Fruit fly (Drosophila melanogaster): ENCODE results near the gene CG10877.

CG10877 gene

DNA sequence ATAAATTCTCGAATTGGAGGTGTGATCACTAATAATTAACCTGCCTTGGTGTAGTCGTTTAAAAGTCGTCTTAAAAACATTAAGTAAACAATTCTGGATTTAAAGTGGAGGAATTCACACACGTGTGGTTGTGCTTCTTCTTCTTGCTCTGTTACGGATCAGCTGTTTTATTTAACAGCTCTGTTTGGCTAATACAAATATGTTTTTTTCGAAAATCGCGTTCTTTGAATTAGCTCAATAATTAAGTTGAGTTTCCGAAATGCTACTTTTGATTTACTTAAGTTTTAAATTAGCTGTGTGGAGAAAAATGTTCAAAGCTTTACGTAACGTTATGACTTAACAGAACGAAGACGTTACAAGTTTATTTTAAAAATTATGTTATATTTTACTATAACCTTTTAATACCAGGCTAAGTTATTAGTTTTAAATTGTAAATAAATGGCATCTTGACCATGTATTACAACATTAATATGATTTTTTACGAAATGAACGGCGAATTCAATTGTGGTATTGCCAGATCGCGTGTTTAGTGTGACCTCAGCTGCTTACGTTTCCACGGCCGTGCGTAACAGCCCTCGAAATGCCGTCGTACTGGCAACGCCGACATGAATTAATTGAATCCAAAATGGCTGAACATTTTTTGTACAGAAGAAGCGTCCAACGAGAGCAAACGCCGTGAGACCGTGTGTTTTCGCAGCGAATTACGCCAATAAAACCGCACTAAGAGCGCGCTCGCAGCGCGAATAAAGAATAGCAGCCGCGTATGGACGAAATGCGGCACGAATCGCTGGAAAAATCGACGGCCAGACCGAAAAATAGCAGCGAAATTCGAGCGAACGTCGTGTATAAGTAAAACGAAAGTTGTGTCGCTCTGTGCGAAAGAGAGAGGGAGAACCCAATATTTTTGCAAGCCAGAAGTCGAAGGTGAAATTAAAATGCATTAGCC is 28.9 kb upstream of the CG10877 start, which contains the start of the genes Pus1 and bon (continued):
- TF ChIP-seq CG1603 (tag; optimal IDR thresholded peaks at IDR 0.05) (peak; percentile 67), pzg (GFP tag; optimal IDR thresholded peaks at IDR 0.05) (peak; percentile 87), Bdp1 (GFP tag; optimal IDR thresholded peaks at IDR 0.05) (no peak), CG13287 (GFP tag; IDR thresholded peaks at IDR 0.05; ENCODE audit: partially characterized antibody) (peak; percentile 39; the same call in 1 of the 2 replicates), Blimp-1 (GFP tag; optimal IDR thresholded peaks at IDR 0.05) (peak; percentile 51), CG30020 (tag; optimal IDR thresholded peaks at IDR 0.05) (peak; percentile 43), Mad (GFP tag; optimal IDR thresholded peaks at IDR 0.05) (peak; percentile 42), sd (tag; optimal IDR thresholded peaks at IDR 0.05) (peak; percentile 68), CG11398 (GFP tag; optimal IDR thresholded peaks at IDR 0.05) (no peak), Jarid2 (GFP tag; optimal IDR thresholded peaks at IDR 0.05) (peak; percentile 49), trem (tag; optimal IDR thresholded peaks at IDR 0.05) (peak; percentile 51), mam (GFP tag; optimal IDR thresholded peaks at IDR 0.05) (peak; percentile 41), Nf-YA (GFP tag; IDR thresholded peaks at IDR 0.05) (0 out of 2 replicates have a peak, but pooled peaks have one; percentile 8), sob (GFP tag; IDR thresholded peaks at IDR 0.05) (peak; percentile 22; the same call in 1 of the 2 replicates), CG12391 (tag; optimal IDR thresholded peaks at IDR 0.05) (peak; percentile 23), Tbp (GFP tag; optimal IDR thresholded peaks at IDR 0.05) (no peak), Bteb2 (GFP tag; optimal IDR thresholded peaks at IDR 0.05) (no peak), CG9727 (GFP tag; optimal IDR thresholded peaks at IDR 0.05) (no peak), luna (GFP tag; optimal IDR thresholded peaks at IDR 0.05) (no peak), rib (GFP tag; IDR thresholded peaks at IDR 0.05) (peak; percentile 48; the same call in 1 of the 2 replicates), NfI (GFP tag; optimal IDR thresholded peaks at IDR 0.05) (peak; percentile 12), Atf6 (GFP tag; IDR thresholded peaks at IDR 0.05) (0 out of 2 replicates have a peak, but pooled peaks have one; percentile 10), pum (GFP tag; optimal IDR thresholded peaks at IDR 0.05) (peak; percentile 14), CG33213 (GFP tag; optimal IDR thresholded peaks at IDR 0.05) (peak; percentile 36), CG15514 (GFP tag; optimal IDR thresholded peaks at IDR 0.05) (peak; percentile 82), Dref (GFP tag; IDR thresholded peaks at IDR 0.05) (no peak), vfl (GFP tag; optimal IDR thresholded peaks at IDR 0.05) (no peak), Ssrp (tag; optimal IDR thresholded peaks at IDR 0.05) (no peak), usp (GFP tag; optimal IDR thresholded peaks at IDR 0.05) (no peak), dm (GFP tag; optimal IDR thresholded peaks at IDR 0.05) (peak; percentile 53), Ravus (GFP tag; IDR thresholded peaks at IDR 0.05) (no peak), p53 (GFP tag; optimal IDR thresholded peaks at IDR 0.05) (peak; percentile 5), CG8478 (optimal IDR thresholded peaks at IDR 0.05) (peak; percentile 65), Sry-δ (GFP tag; optimal IDR thresholded peaks at IDR 0.05) (peak; percentile 39), CG16813 (GFP tag; IDR thresholded peaks at IDR 0.05; ENCODE audit: partially characterized antibody) (peak; percentile 14; the same call in 1 of the 3 replicates), CHES-1-like (GFP tag; optimal IDR thresholded peaks at IDR 0.05) (peak; percentile 64), ind (GFP tag; optimal IDR thresholded peaks at IDR 0.05) (peak; percentile 26), CG13894 (tag; optimal IDR thresholded peaks at IDR 0.05) (no peak), Dip2 (GFP tag; IDR thresholded peaks at IDR 0.05) (no peak), lilli (GFP tag; optimal IDR thresholded peaks at IDR 0.05) (peak; percentile 60), gcm (GFP tag; optimal IDR thresholded peaks at IDR 0.05) (peak; percentile 30), jumu (GFP tag; optimal IDR thresholded peaks at IDR 0.05) (peak; percentile 32), nerfin-1 (tag; optimal IDR thresholded peaks at IDR 0.05) (peak; percentile 90), CG17829 (tag; optimal IDR thresholded peaks at IDR 0.05) (peak; percentile 8), caup (GFP tag; optimal IDR thresholded peaks at IDR 0.05; ENCODE audit: severe bottlenecking) (no peak), Dbx (GFP tag; IDR thresholded peaks at IDR 0.05) (no peak), Usf (GFP tag; optimal IDR thresholded peaks at IDR 0.05) (no peak), Vsx1 (GFP tag; optimal IDR thresholded peaks at IDR 0.05) (peak; percentile 51)
